Worm (Caenorhabditis elegans) whole organism, midembryonic: ENCODE data around the gene inft-2.

Source experiments
- T22C8.4 ChIP-seq: fragments of 200-800 bp; sonication (Bioruptor generic); IDR thresholded peaks from 2 replicates; pipeline ENCODE4 v1.3.6; 2022; ENCODE audit warnings: missing genetic modification characterization, missing compliant biosample characterization
- cog-1 ChIP-seq: sonication (generic microtip); optimal IDR thresholded peaks from 2 replicates; lab custom pipeline; 2016; ENCODE audit warnings: missing genetic modification characterization, missing compliant biosample characterization
- flt-1 ChIP-seq: fragments of 200-800 bp; sonication (Bioruptor generic); IDR thresholded peaks from 2 replicates; pipeline ENCODE4 v1.3.6; 2022; ENCODE audit warnings: missing genetic modification characterization, missing compliant biosample characterization
- klf-2 ChIP-seq: fragments of 200-800 bp; sonication (Bioruptor generic); conservative IDR thresholded peaks from 2 replicates; pipeline ENCODE4 v1.3.6; 2022; ENCODE audit warnings: missing genetic modification reagents, missing genetic modification characterization, missing compliant biosample characterization
- med-1 ChIP-seq: sonication (generic microtip); optimal IDR thresholded peaks from 2 replicates; lab custom pipeline; 2017; ENCODE audit warnings: missing genetic modification characterization, mild to moderate bottlenecking, missing compliant biosample characterization, antibody characterized with exemption, missing genetic modification reagents; ENCODE audit not compliant: insufficient read depth
- ref-1 ChIP-seq: fragments of 200-800 bp; sonication (Bioruptor generic); conservative IDR thresholded peaks from 2 replicates; pipeline ENCODE4 v1.3.6; 2022; ENCODE audit warnings: missing genetic modification reagents, missing genetic modification characterization, missing compliant biosample characterization
- tab-1 ChIP-seq: fragments of 200-800 bp; sonication (Bioruptor generic); IDR thresholded peaks from 2 replicates; pipeline ENCODE4 v1.3.6; 2022; ENCODE audit warnings: missing genetic modification characterization, missing compliant biosample characterization
- ztf-23 ChIP-seq: fragments of 200-800 bp; sonication (Bioruptor generic); IDR thresholded peaks from 2 replicates; pipeline ENCODE4 v1.3.6; 2022; ENCODE audit warnings: missing genetic modification reagents, missing genetic modification characterization, missing compliant biosample characterization
- ztf-29 ChIP-seq: fragments of 200-800 bp; sonication (Bioruptor generic); IDR thresholded peaks from 2 replicates; pipeline ENCODE4 v1.3.6; 2022; ENCODE audit warnings: missing genetic modification reagents, missing genetic modification characterization, missing compliant biosample characterization

The inft-2 gene

ce11 chrV:13003378-13003777 lies 1.3 kb downstream of the inft-2 start:
- TF ChIP-seq ztf-29 (GFP tag; lab: Robert Waterston, UW) (peak; percentile 79), T22C8.4 (peak; percentile 80), ref-1 (GFP tag; lab: Robert Waterston, UW) (peak; percentile 79; the same call in 1 of the 2 replicates), ztf-23 (GFP tag; lab: Robert Waterston, UW) (peak; percentile 94), tab-1 (GFP tag; lab: Robert Waterston, UW) (peak; percentile 93), cog-1 (tag; lab: Kevin White, UChicago) (peak; percentile 52), med-1 (peak; percentile 30), klf-2 (GFP tag; lab: Robert Waterston, UW) (peak; percentile 87), flt-1 (GFP tag; lab: Robert Waterston, UW) (peak; percentile 94)

DNA sequence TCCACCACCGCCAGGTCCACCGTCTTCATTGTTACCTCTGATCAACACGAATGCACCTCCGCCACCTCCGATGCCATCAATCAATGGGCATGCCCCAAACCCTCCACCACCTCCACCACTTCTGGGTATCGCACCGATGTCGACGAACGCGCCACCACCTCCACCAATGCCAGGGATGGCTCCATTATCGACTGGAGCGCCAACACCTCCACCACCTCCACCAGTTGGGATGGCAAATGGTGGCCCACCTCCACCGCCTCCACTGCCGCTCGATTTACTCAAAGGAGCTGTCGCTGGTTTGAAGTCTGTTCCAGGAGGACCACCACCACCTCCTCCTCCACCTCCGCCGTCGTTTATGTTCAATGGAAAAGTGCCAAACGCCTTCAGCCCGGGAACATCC lies 2.3 kb downstream of the inft-2 start:
- TF ChIP-seq med-1 (no peak), T22C8.4 (no peak), ztf-29 (GFP tag; lab: Robert Waterston, UW) (no peak), flt-1 (GFP tag; lab: Robert Waterston, UW) (no peak), ztf-23 (GFP tag; lab: Robert Waterston, UW) (no peak), klf-2 (GFP tag; lab: Robert Waterston, UW) (no peak), cog-1 (tag; lab: Kevin White, UChicago) (no peak), tab-1 (GFP tag; lab: Robert Waterston, UW) (0 out of 2 replicates have a peak, but pooled peaks have one; percentile 25)

- TF ChIP-seq ref-1 (GFP tag; lab: Robert Waterston, UW) (no peak), ztf-23 (GFP tag; lab: Robert Waterston, UW) (no peak), klf-2 (GFP tag; lab: Robert Waterston, UW) (no peak), T22C8.4 (no peak), med-1 (no peak)
Measured at ce11 chrV:13006754-13007153, 4.6 kb downstream of the inft-2 start.

ce11 chrV:13008825-13009224 lies 6.7 kb downstream of the inft-2 start, which contains the start of gene F15B9.10:
Gene F15B9.10, minus strand, starts transcription at chrV:13008925.
- TF ChIP-seq flt-1 (GFP tag; lab: Robert Waterston, UW) (no peak), med-1 (no peak), cog-1 (tag; lab: Kevin White, UChicago) (no peak), ztf-23 (GFP tag; lab: Robert Waterston, UW) (no peak), ztf-29 (GFP tag; lab: Robert Waterston, UW) (no peak), klf-2 (GFP tag; lab: Robert Waterston, UW) (no peak), ref-1 (GFP tag; lab: Robert Waterston, UW) (no peak), tab-1 (GFP tag; lab: Robert Waterston, UW) (no peak), T22C8.4 (no peak)

ce11 chrV:13009271-13009670 lies 7.2 kb downstream of the inft-2 start:
- TF ChIP-seq tab-1 (GFP tag; lab: Robert Waterston, UW): no peak
- no peak for TF ChIP-seq cog-1 (tag; lab: Kevin White, UChicago)
- no peak for TF ChIP-seq med-1
- no peak for TF ChIP-seq klf-2 (GFP tag; lab: Robert Waterston, UW)
- no peak for TF ChIP-seq flt-1 (GFP tag; lab: Robert Waterston, UW)
- no peak for TF ChIP-seq T22C8.4
- no peak for TF ChIP-seq ztf-23 (GFP tag; lab: Robert Waterston, UW)
- no peak for TF ChIP-seq ztf-29 (GFP tag; lab: Robert Waterston, UW)
- TF ChIP-seq ref-1 (GFP tag; lab: Robert Waterston, UW): no peak

ce11 chrV:13009843-13010242 lies 7.7 kb downstream of the inft-2 start:
- TF ChIP-seq cog-1 (tag; lab: Kevin White, UChicago) (peak; percentile 16), ztf-23 (GFP tag; lab: Robert Waterston, UW) (no peak), ztf-29 (GFP tag; lab: Robert Waterston, UW) (no peak), klf-2 (GFP tag; lab: Robert Waterston, UW) (no peak), tab-1 (GFP tag; lab: Robert Waterston, UW) (no peak)

- TF ChIP-seq ztf-29 (GFP tag; lab: Robert Waterston, UW) (no peak), ref-1 (GFP tag; lab: Robert Waterston, UW) (no peak), T22C8.4 (no peak), flt-1 (GFP tag; lab: Robert Waterston, UW) (no peak), klf-2 (GFP tag; lab: Robert Waterston, UW) (no peak), med-1 (no peak), tab-1 (GFP tag; lab: Robert Waterston, UW) (no peak), cog-1 (tag; lab: Kevin White, UChicago) (no peak), ztf-23 (GFP tag; lab: Robert Waterston, UW) (no peak)
Measured at ce11 chrV:13011904-13012303, 9.8 kb downstream of the inft-2 start.

- no peak for TF ChIP-seq ref-1 (GFP tag; lab: Robert Waterston, UW)
- no peak for TF ChIP-seq T22C8.4
- TF ChIP-seq med-1: no peak
- no peak for TF ChIP-seq cog-1 (tag; lab: Kevin White, UChicago)
- no peak for TF ChIP-seq flt-1 (GFP tag; lab: Robert Waterston, UW)
- TF ChIP-seq klf-2 (GFP tag; lab: Robert Waterston, UW): no peak
- TF ChIP-seq ztf-23 (GFP tag; lab: Robert Waterston, UW): no peak
- TF ChIP-seq tab-1 (GFP tag; lab: Robert Waterston, UW): no peak
- TF ChIP-seq ztf-29 (GFP tag; lab: Robert Waterston, UW): no peak
Measured at ce11 chrV:13013158-13013557, 11.0 kb downstream of the inft-2 start, which contains the start of gene try-10. Gene try-10, minus strand, starts transcription at chrV:13013258.

- no peak for TF ChIP-seq flt-1 (GFP tag; lab: Robert Waterston, UW)
- no peak for TF ChIP-seq T22C8.4
- TF ChIP-seq med-1: no peak
- TF ChIP-seq ztf-23 (GFP tag; lab: Robert Waterston, UW): no peak
- no peak for TF ChIP-seq ztf-29 (GFP tag; lab: Robert Waterston, UW)
- TF ChIP-seq ref-1 (GFP tag; lab: Robert Waterston, UW): no peak
- no peak for TF ChIP-seq cog-1 (tag; lab: Kevin White, UChicago)
- no peak for TF ChIP-seq klf-2 (GFP tag; lab: Robert Waterston, UW)
- TF ChIP-seq tab-1 (GFP tag; lab: Robert Waterston, UW): no peak
Measured at ce11 chrV:13013844-13014243, 11.7 kb downstream of the inft-2 start, which contains the start of gene F15B9.6. Gene F15B9.6, plus strand, starts transcription at chrV:13014144.
